Worm (Caenorhabditis elegans) whole organism, L3 larva: ENCODE data around the gene F56H11.2.
A peak's percentile ranks its signal among the peaks of the same experiment; 100 is the strongest.

ENCODE experiments used
- R02D3.7 ChIP-seq: fragments of 150-350 bp; optimal IDR thresholded peaks from 2 replicates; lab custom pipeline; 2014; ENCODE audit warnings: missing biosample characterization, missing genetic modification characterization
- ZK546.5 ChIP-seq: sonication (generic microtip); optimal IDR thresholded peaks from 2 replicates; lab custom pipeline; 2017; ENCODE audit warnings: missing biosample characterization, missing genetic modification characterization
- ama-1 ChIP-seq: fragments of 150-350 bp; optimal IDR thresholded peaks from 2 replicates; lab custom pipeline; 2018
- ceh-28 ChIP-seq: fragments of 150-350 bp; optimal IDR thresholded peaks from 2 replicates; lab custom pipeline; 2014; ENCODE audit warnings: missing biosample characterization, missing genetic modification reagents, missing genetic modification characterization
- ceh-82 ChIP-seq: fragments of 150-350 bp; optimal IDR thresholded peaks from 2 replicates; lab custom pipeline; 2014; ENCODE audit warnings: missing biosample characterization, missing genetic modification characterization
- daf-12 ChIP-seq: fragments of 150-350 bp; optimal IDR thresholded peaks from 2 replicates; lab custom pipeline; 2014; ENCODE audit warnings: missing biosample characterization, missing genetic modification reagents, missing genetic modification characterization
- egl-27 ChIP-seq: sonication (generic microtip); optimal IDR thresholded peaks from 4 replicates; lab custom pipeline; 2017; ENCODE audit warnings: missing biosample characterization, missing genetic modification reagents, missing genetic modification characterization
- egl-5 ChIP-seq: fragments of 150-350 bp; optimal IDR thresholded peaks from 2 replicates; lab custom pipeline; 2017; ENCODE audit warnings: missing biosample characterization, missing genetic modification reagents, missing genetic modification characterization, inconsistent platforms
- elt-1 ChIP-seq: fragments of 150-350 bp; optimal IDR thresholded peaks from 2 replicates; lab custom pipeline; 2014; ENCODE audit warnings: missing biosample characterization, missing genetic modification characterization
- elt-2 ChIP-seq: sonication (generic microtip); optimal IDR thresholded peaks from 2 replicates; lab custom pipeline; 2016; ENCODE audit warnings: missing genetic modification reagents, mild to moderate bottlenecking, missing genetic modification characterization, missing compliant biosample characterization
- elt-3 ChIP-seq, 3 experiments: fragments of 150-350 bp in 1 of 3; sonication (generic microtip) in 2 of 3; optimal IDR thresholded peaks; 2 replicates in 2 of 3; 4 replicates in 1 of 3; lab custom pipeline; 2014 to 2017; ENCODE audit warnings: missing biosample characterization in 3 of 3, missing genetic modification characterization in 3 of 3
- eor-1 ChIP-seq, 2 experiments: fragments of 150-350 bp; optimal IDR thresholded peaks; 2 replicates each; lab custom pipeline; 2014 to 2018; ENCODE audit warnings: missing biosample characterization in 2 of 2, missing genetic modification characterization in 2 of 2
- fkh-2 ChIP-seq: fragments of 150-350 bp; optimal IDR thresholded peaks from 2 replicates; lab custom pipeline; 2014; ENCODE audit warnings: missing biosample characterization, missing genetic modification reagents, missing genetic modification characterization
- fos-1 ChIP-seq: fragments of 150-350 bp; optimal IDR thresholded peaks from 2 replicates; lab custom pipeline; 2014; ENCODE audit warnings: missing biosample characterization, missing genetic modification characterization
- hmg-11 ChIP-seq: sonication (generic microtip); optimal IDR thresholded peaks from 2 replicates; lab custom pipeline; 2016; ENCODE audit warnings: missing genetic modification characterization, missing compliant biosample characterization
- jun-1 ChIP-seq: fragments of 150-350 bp; optimal IDR thresholded peaks from 2 replicates; lab custom pipeline; 2014; ENCODE audit warnings: missing biosample characterization, missing genetic modification reagents, missing genetic modification characterization
- lin-15B ChIP-seq: fragments of 150-350 bp; optimal IDR thresholded peaks from 2 replicates; lab custom pipeline; 2014; ENCODE audit warnings: missing biosample characterization, missing genetic modification characterization
- lin-39 ChIP-seq: fragments of 150-350 bp; optimal IDR thresholded peaks from 2 replicates; lab custom pipeline; 2018; ENCODE audit warnings: missing biosample characterization, missing genetic modification reagents, missing genetic modification characterization
- lsy-12 ChIP-seq: sonication (generic microtip); optimal IDR thresholded peaks from 2 replicates; lab custom pipeline; 2016; ENCODE audit warnings: mild to moderate bottlenecking, missing genetic modification characterization, missing compliant biosample characterization
- mdl-1 ChIP-seq: fragments of 150-350 bp; optimal IDR thresholded peaks from 2 replicates; lab custom pipeline; 2014; ENCODE audit warnings: missing biosample characterization, missing genetic modification characterization
- mml-1 ChIP-seq: fragments of 150-350 bp; sonication (generic microtip); optimal IDR thresholded peaks from 3 replicates; lab custom pipeline; 2014; ENCODE audit warnings: missing biosample characterization, missing genetic modification characterization
- nfya-1 ChIP-seq: sonication (generic microtip); optimal IDR thresholded peaks from 2 replicates; lab custom pipeline; 2017; ENCODE audit warnings: missing genetic modification characterization, mild to moderate bottlenecking, missing compliant biosample characterization, antibody characterized with exemption, moderate library complexity; ENCODE audit not compliant: insufficient read depth
- nhr-23 ChIP-seq: fragments of 150-350 bp; optimal IDR thresholded peaks from 2 replicates; lab custom pipeline; 2014; ENCODE audit warnings: missing biosample characterization, missing genetic modification reagents, missing genetic modification characterization
- nhr-25 ChIP-seq: sonication (generic microtip); optimal IDR thresholded peaks from 2 replicates; lab custom pipeline; 2017; ENCODE audit warnings: missing biosample characterization, missing genetic modification characterization
- nhr-28 ChIP-seq: fragments of 150-350 bp; optimal IDR thresholded peaks from 2 replicates; lab custom pipeline; 2014; ENCODE audit warnings: missing biosample characterization, missing genetic modification characterization
- nhr-43 ChIP-seq: sonication (generic microtip); optimal IDR thresholded peaks from 2 replicates; lab custom pipeline; 2016; ENCODE audit warnings: mild to moderate bottlenecking, missing genetic modification characterization, missing compliant biosample characterization; ENCODE audit not compliant: poor library complexity, severe bottlenecking
- nhr-67 ChIP-seq: fragments of 150-350 bp; optimal IDR thresholded peaks from 2 replicates; lab custom pipeline; 2014; ENCODE audit warnings: missing biosample characterization, missing genetic modification characterization
- nhr-76 ChIP-seq: fragments of 150-350 bp; sonication (generic microtip); optimal IDR thresholded peaks from 5 replicates; lab custom pipeline; 2014; ENCODE audit warnings: missing biosample characterization, missing genetic modification characterization
- nhr-77 ChIP-seq: fragments of 150-350 bp; optimal IDR thresholded peaks from 2 replicates; lab custom pipeline; 2014; ENCODE audit warnings: missing biosample characterization, missing genetic modification characterization
- pqm-1 ChIP-seq: fragments of 150-350 bp; optimal IDR thresholded peaks from 2 replicates; lab custom pipeline; 2017; ENCODE audit warnings: missing biosample characterization, missing genetic modification characterization, inconsistent platforms
- sea-2 ChIP-seq: fragments of 150-350 bp; sonication (generic microtip); optimal IDR thresholded peaks from 4 replicates; lab custom pipeline; 2014; ENCODE audit warnings: missing biosample characterization, missing genetic modification reagents, missing genetic modification characterization
- snpc-4 ChIP-seq: fragments of 150-350 bp; optimal IDR thresholded peaks from 2 replicates; lab custom pipeline; 2014; ENCODE audit warnings: missing biosample characterization, missing genetic modification characterization
- tbx-2 ChIP-seq: sonication (generic microtip); optimal IDR thresholded peaks from 2 replicates; lab custom pipeline; 2016; ENCODE audit warnings: mild to moderate bottlenecking, missing genetic modification characterization, missing compliant biosample characterization
- unc-62 ChIP-seq: fragments of 150-350 bp; sonication (generic microtip); optimal IDR thresholded peaks from 4 replicates; lab custom pipeline; 2014; ENCODE audit warnings: missing biosample characterization, missing genetic modification reagents, missing genetic modification characterization
- zag-1 ChIP-seq: fragments of 150-350 bp; optimal IDR thresholded peaks from 2 replicates; lab custom pipeline; 2014; ENCODE audit warnings: missing biosample characterization, missing genetic modification characterization
- ztf-11 ChIP-seq: fragments of 150-350 bp; optimal IDR thresholded peaks from 2 replicates; lab custom pipeline; 2014; ENCODE audit warnings: missing biosample characterization, missing genetic modification characterization
- ztf-4 ChIP-seq: fragments of 150-350 bp; optimal IDR thresholded peaks from 2 replicates; lab custom pipeline; 2014; ENCODE audit warnings: missing biosample characterization, missing genetic modification characterization

Gene F56H11.2

DNA sequence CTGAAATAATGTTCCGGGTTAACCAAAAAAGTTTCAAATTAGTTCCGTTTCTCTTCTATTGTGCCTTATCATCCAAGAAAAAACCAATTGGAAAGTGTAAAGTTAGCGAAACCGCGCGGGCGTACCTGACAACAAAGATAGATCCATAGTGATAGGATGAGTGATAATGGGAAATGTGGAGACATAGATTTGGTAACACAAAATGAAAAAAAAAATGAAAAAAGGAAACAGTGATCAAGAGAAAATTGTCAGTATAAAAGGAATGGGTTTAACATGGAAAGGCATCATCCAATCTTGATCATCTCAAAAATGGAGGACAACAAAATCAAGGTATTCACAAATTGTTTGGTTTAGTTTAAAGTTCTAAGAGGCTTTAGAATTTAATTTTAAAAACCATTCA, 30.1 kb upstream of the F56H11.2 start, which contains the start of gene col-122:
TSS of gene col-122 (plus strand) at position 301 of the 400 bp plus-strand sequence.
- no peak for TF ChIP-seq egl-5
- TF ChIP-seq elt-3 (tag; optimal IDR thresholded peaks at IDR 0.05; lab: Kevin White, UChicago), result no peak
- no peak for TF ChIP-seq pqm-1
- TF ChIP-seq elt-2 (tag; lab: Kevin White, UChicago), result no peak
- no peak for TF ChIP-seq nhr-28 (tag; lab: Kevin White, UChicago)
- TF ChIP-seq nhr-76 (tag; lab: Kevin White, UChicago), result no peak
- TF ChIP-seq jun-1 (tag; lab: Kevin White, UChicago), result no peak
- no peak for TF ChIP-seq tbx-2
- TF ChIP-seq lsy-12 (tag; lab: Kevin White, UChicago), result no peak
- no peak for TF ChIP-seq egl-27
- no peak for TF ChIP-seq fos-1 (tag; lab: Kevin White, UChicago)
- no peak for TF ChIP-seq elt-1 (tag; lab: Kevin White, UChicago)
- TF ChIP-seq ztf-4, result no peak
- TF ChIP-seq eor-1 (tag; optimal IDR thresholded peaks at IDR 0.05; lab: Kevin White, UChicago), result no peak
- TF ChIP-seq lin-39 (tag; lab: Kevin White, UChicago), result no peak
- TF ChIP-seq zag-1 (tag; lab: Kevin White, UChicago), result no peak
- TF ChIP-seq hmg-11, result no peak
- no peak for TF ChIP-seq ztf-11
- TF ChIP-seq daf-12, result no peak
- TF ChIP-seq, all 47 proteins: peak for 0

DNA sequence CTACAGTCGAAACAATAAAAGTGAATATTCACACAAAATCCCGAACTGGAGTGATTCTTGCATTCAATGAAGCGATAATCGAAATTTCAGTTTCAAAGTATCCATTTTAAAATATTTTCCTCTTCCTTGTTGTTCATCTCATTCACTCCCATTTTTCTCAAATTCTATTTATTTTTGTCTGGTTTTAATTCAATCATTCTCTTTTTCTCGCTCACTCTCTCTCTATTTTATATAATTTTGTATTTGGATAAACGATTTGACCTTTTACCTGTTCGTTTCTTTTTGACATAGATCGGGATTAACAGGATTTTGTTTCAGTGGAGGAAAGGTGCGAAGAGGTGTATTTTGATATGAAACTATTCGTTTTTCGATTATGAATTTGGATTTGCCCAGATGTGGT, 13.0 kb upstream of the F56H11.2 start, which contains the start of gene T05A1.5:
TSS of gene T05A1.5 (plus strand) at position 301 of the 400 bp plus-strand sequence.
- no peak for TF ChIP-seq nhr-67 (tag; lab: Kevin White, UChicago)
- no peak for TF ChIP-seq nfya-1 (tag; lab: Kevin White, UChicago)
- TF ChIP-seq R02D3.7, result no peak
- TF ChIP-seq lsy-12 (tag; lab: Kevin White, UChicago), result no peak
- TF ChIP-seq lin-15B (tag; lab: Kevin White, UChicago), result no peak
- TF ChIP-seq snpc-4, result no peak
- no peak for TF ChIP-seq nhr-43 (tag; lab: Kevin White, UChicago)
- no peak for TF ChIP-seq lin-39 (tag; lab: Kevin White, UChicago)
- TF ChIP-seq nhr-25 (tag; lab: Kevin White, UChicago), result no peak
- TF ChIP-seq pqm-1, result no peak
- no peak for TF ChIP-seq elt-3 (tag; optimal IDR thresholded peaks at IDR 0.05; lab: Kevin White, UChicago)
- TF ChIP-seq nhr-23 (tag; lab: Kevin White, UChicago), result no peak
- no peak for TF ChIP-seq ceh-82 (tag; lab: Kevin White, UChicago)
- TF ChIP-seq nhr-77 (tag; lab: Kevin White, UChicago), result no peak
- TF ChIP-seq ceh-28, result no peak
- TF ChIP-seq ama-1 (lab: Kevin White, UChicago), result no peak
- TF ChIP-seq nhr-76 (tag; lab: Kevin White, UChicago), result no peak
- TF ChIP-seq unc-62 (GFP tag; lab: Kevin White, UChicago), result no peak
- TF ChIP-seq sea-2 (GFP tag; lab: Kevin White, UChicago), result no peak

DNA sequence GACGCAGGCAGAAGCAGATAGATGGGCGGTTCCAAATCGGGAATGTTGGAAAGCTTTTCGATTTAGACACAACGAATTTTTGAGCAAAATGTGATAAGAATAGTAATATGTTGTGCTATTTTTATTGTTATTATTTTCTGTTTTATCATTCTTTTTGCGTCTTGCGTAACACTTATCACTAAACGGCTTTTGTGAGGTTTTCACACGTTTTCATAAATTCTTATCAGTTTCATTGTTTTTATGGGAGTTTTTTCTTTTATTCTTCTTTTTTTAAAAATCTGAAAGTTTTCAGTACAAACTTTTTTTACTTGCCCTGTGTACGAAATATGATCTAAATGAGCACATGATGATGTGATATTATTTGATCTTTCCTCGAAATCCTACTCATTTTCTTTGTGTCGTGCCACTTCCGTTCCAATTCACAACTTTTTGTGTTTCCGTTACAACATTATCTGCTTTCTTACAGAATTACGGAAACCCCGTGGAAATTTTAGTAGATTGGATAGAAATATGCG, 7.4 kb upstream of the F56H11.2 start, which contains the start of gene fbl-1:
TSS of gene fbl-1 (plus strand) at position 465 of the 515 bp plus-strand sequence.
- TF ChIP-seq ZK546.5 (tag; lab: Kevin White, UChicago) (no peak), tbx-2 (no peak), ama-1 (lab: Kevin White, UChicago) (no peak), mml-1 (tag; lab: Kevin White, UChicago) (no peak), elt-2 (tag; lab: Kevin White, UChicago) (peak; percentile 90), pqm-1 (peak; percentile 84)

DNA sequence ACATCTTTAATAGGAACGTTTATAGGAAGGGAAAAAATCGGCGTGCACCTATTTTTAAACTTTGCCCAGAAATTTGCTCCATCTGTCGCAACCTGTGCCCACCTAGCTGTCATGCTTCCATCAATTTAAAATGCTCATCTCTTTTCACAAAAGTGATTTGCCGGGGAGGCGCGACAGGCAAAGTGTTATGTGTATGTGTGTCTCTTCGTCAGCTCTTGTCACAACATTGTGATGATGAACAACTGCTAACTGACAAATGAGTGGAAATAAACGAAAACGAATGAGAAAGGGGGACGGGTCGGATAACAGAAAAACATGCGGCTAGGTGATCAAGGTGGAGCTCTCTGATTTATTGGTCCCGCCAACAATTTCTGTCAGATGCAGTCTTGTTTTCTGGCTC, 5.2 kb upstream of the F56H11.2 start:
- TF ChIP-seq lsy-12 (tag; lab: Kevin White, UChicago) (no peak), egl-5 (peak; percentile 69), fkh-2 (tag; lab: Kevin White, UChicago) (peak; percentile 87), nhr-28 (tag; lab: Kevin White, UChicago) (no peak), ceh-28 (no peak), mdl-1 (tag; lab: Kevin White, UChicago) (no peak), lin-39 (tag; lab: Kevin White, UChicago) (peak; percentile 44), elt-2 (tag; lab: Kevin White, UChicago) (no peak), unc-62 (GFP tag; lab: Kevin White, UChicago) (peak; percentile 47)
